Worm (Caenorhabditis elegans): ENCODE measurements around the gene W01C8.5.

W01C8.5 gene

DNA sequence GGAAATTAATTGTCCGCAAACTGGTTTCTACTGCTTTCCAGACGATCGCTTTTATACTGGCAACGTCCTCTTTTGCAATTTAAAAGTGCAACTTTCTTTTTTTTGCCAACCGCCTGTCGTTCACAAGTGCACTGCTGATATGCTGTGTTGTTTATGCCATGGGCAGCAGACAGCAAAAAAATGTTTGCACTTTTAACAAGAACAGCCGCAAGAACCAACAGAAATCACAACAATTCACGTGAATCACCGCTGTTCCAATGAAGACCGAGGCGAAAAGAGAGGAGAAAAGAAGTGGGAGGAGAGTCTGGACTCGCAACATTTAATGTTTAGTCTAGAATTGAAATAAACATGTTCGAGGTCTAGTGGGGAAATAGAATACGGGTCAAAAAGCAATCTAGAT, 43.3 kb downstream of the W01C8.5 start, which contains the start of gene T22B7.7:
Gene T22B7.7 (minus strand): TSS at position 262 of the 400 bp plus-strand sequence.
- TF ChIP-seq egrh-3 (GFP tag; IDR thresholded peaks at IDR 0.05) (no peak), Y95B8A.8 (GFP tag; IDR thresholded peaks at IDR 0.05) (no peak), aptf-3 (GFP tag; IDR thresholded peaks at IDR 0.05) (no peak), Y56A3A.18 (GFP tag; IDR thresholded peaks at IDR 0.05) (no peak), somi-1 (GFP tag; optimal IDR thresholded peaks at IDR 0.05) (peak; percentile 65), sea-2 (GFP tag; IDR thresholded peaks at IDR 0.05) (no peak), xnd-1 (tag; optimal IDR thresholded peaks at IDR 0.05) (no peak), attf-6 (GFP tag; IDR thresholded peaks at IDR 0.05) (no peak), F23B12.7 (tag; optimal IDR thresholded peaks at IDR 0.05; ENCODE audit: insufficient read depth) (no peak), K12H6.12 (tag; optimal IDR thresholded peaks at IDR 0.05) (peak; percentile 53), ceh-58 (GFP tag; IDR thresholded peaks at IDR 0.05) (no peak), hlh-26 (GFP tag; conservative IDR thresholded peaks at IDR 0.05) (no peak), nhr-90 (tag; optimal IDR thresholded peaks at IDR 0.05) (no peak), bed-2 (GFP tag; IDR thresholded peaks at IDR 0.05) (no peak), Y53G8AR.9 (GFP tag; conservative IDR thresholded peaks at IDR 0.05) (no peak), hlh-12 (tag; optimal IDR thresholded peaks at IDR 0.05) (no peak), tbx-9 (tag; optimal IDR thresholded peaks at IDR 0.05; ENCODE audit: borderline replicate concordance) (no peak), lin-35 (GFP tag; optimal IDR thresholded peaks at IDR 0.05) (no peak), dpff-1 (tag; optimal IDR thresholded peaks at IDR 0.05) (no peak), gei-17 (GFP tag; optimal IDR thresholded peaks at IDR 0.05) (peak; percentile 6), cebp-2 (GFP tag; IDR thresholded peaks at IDR 0.05) (no peak), mel-28 (tag; optimal IDR thresholded peaks at IDR 0.05; ENCODE audit: borderline replicate concordance) (no peak), ceh-40 (GFP tag; IDR thresholded peaks at IDR 0.05) (no peak), madf-8 (GFP tag; conservative IDR thresholded peaks at IDR 0.05) (no peak), lin-40 (tag; optimal IDR thresholded peaks at IDR 0.05) (peak; percentile 63), ZK185.1 (tag; optimal IDR thresholded peaks at IDR 0.05; ENCODE audit: poor library complexity, severe bottlenecking) (no peak), egl-18 (GFP tag; IDR thresholded peaks at IDR 0.05) (no peak), rpc-1 (optimal IDR thresholded peaks at IDR 0.05) (no peak), rpc-1 (tag; optimal IDR thresholded peaks at IDR 0.05) (no peak), F57A8.1 (GFP tag; optimal IDR thresholded peaks at IDR 0.05) (no peak), B0035.1 (tag; optimal IDR thresholded peaks at IDR 0.05) (no peak), ekl-4 (GFP tag; IDR thresholded peaks at IDR 0.05) (no peak), let-607 (tag; optimal IDR thresholded peaks at IDR 0.05) (no peak), ama-1 (optimal IDR thresholded peaks at IDR 0.05) (no peak), ama-1 (GFP tag; optimal IDR thresholded peaks at IDR 0.05) (no peak), athp-1 (tag; optimal IDR thresholded peaks at IDR 0.05) (no peak), attf-3 (GFP tag; conservative IDR thresholded peaks at IDR 0.05) (no peak), pbrm-1 (GFP tag; IDR thresholded peaks at IDR 0.05) (no peak), snpc-3.4 (tag; optimal IDR thresholded peaks at IDR 0.05) (no peak), lsy-27 (tag; optimal IDR thresholded peaks at IDR 0.05; ENCODE audit: borderline replicate concordance, insufficient read depth) (no peak), Y53F4B.3 (GFP tag; IDR thresholded peaks at IDR 0.05) (no peak), B0261.1 (tag; optimal IDR thresholded peaks at IDR 0.05) (no peak), hrde-1 (tag; optimal IDR thresholded peaks at IDR 0.05; ENCODE audit: borderline replicate concordance) (no peak), F52B5.7 (tag; optimal IDR thresholded peaks at IDR 0.05) (no peak), unc-130 (GFP tag; optimal IDR thresholded peaks at IDR 0.05) (no peak), F57C9.4 (tag; optimal IDR thresholded peaks at IDR 0.05) (no peak), nhr-27 (tag; optimal IDR thresholded peaks at IDR 0.05) (no peak), pha-4 (tag; optimal IDR thresholded peaks at IDR 0.05) (no peak), nfyb-1 (GFP tag; IDR thresholded peaks at IDR 0.05) (no peak), ztf-26 (tag; optimal IDR thresholded peaks at IDR 0.05) (no peak)
